Comparison of ENCODE assay signal across 1 fruit fly cellular context in the genomic region with DNA sequence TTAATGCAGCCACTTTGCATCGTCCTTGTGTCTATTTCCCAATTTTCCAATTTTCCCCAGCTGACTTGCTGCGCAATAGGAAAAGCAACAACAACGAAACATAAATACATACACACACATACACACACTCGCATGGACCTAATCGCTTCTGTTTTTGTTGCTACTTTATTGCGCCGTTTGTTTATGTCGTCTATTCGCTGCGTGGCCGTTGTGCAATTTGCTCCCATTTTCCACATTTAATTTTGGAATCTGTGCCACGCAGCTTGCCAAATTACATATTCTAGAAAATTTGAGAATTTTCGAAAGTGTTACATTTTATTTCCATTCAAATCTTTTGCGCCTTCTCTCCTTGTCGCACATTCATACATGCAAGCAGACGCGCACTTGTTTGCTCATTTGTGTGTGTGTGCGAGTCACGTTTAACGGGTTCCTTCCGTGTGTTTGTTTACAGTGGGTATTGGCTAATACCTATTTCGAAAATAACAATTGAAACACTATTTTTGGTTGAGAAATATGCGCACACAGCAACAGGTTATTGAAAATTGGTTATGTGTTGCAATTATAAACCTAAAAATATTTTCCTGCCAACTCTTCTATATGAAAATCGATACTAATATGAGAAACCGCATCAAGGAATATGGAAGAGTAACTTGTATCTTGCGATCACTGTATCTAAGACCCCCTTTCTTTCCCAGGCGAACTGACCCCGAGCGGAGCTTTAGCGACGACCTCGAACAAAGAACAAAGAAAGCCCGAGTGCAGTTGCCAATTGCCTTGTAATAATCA.
TF ChIP-seq lines count a peak whose summit lies in the region.

No protein-coding gene starts in this region.

TF ChIP-seq in whole organism, embryonic, 481 proteins besides CTCF, POLR2A, EP300 and RAD21 (continued from another document and continues in another):
- TF ChIP-seq sisA (GFP tag; IDR thresholded peaks at IDR 0.05; lab: Robert Waterston, UW): no peak
- peak; percentile 31 for TF ChIP-seq CG13123 (GFP tag; optimal IDR thresholded peaks at IDR 0.05; lab: Kevin White, UChicago)
- TF ChIP-seq hb (GFP tag; IDR thresholded peaks at IDR 0.05; lab: Robert Waterston, UW; ENCODE audit: partially characterized antibody): no peak
- TF ChIP-seq rib (GFP tag; IDR thresholded peaks at IDR 0.05; lab: Robert Waterston, UW): no peak
- TF ChIP-seq CG6683 (GFP tag; optimal IDR thresholded peaks at IDR 0.05; lab: Kevin White, UChicago): peak; percentile 21
- TF ChIP-seq dpn (GFP tag; optimal IDR thresholded peaks at IDR 0.05; lab: Kevin White, UChicago): peak in 1 of 2 experiments; percentile 52
- TF ChIP-seq Ada2b (GFP tag; IDR thresholded peaks at IDR 0.05; lab: Robert Waterston, UW): peak; percentile 52
- no peak for TF ChIP-seq Sry-δ (GFP tag; optimal IDR thresholded peaks at IDR 0.05; lab: Kevin White, UChicago)
- TF ChIP-seq Eip74EF (GFP tag; optimal IDR thresholded peaks at IDR 0.05; lab: Kevin White, UChicago): peak in 1 of 2 experiments; percentile 76
- TF ChIP-seq knrl (GFP tag; IDR thresholded peaks at IDR 0.05; lab: Robert Waterston, UW; ENCODE audit: partially characterized antibody): no peak
- TF ChIP-seq CG7372 (GFP tag; IDR thresholded peaks at IDR 0.05; lab: Robert Waterston, UW): no peak
- TF ChIP-seq CG12071 (GFP tag; optimal IDR thresholded peaks at IDR 0.05; lab: Kevin White, UChicago): peak; percentile 51
- TF ChIP-seq CG14965 (GFP tag; optimal IDR thresholded peaks at IDR 0.05; lab: Kevin White, UChicago; ENCODE audit: borderline replicate concordance): no peak
- no peak for TF ChIP-seq C15 (GFP tag; IDR thresholded peaks at IDR 0.05; lab: Robert Waterston, UW)
- no peak for TF ChIP-seq dati (GFP tag; IDR thresholded peaks at IDR 0.05; lab: Robert Waterston, UW)
- peak; percentile 65 for TF ChIP-seq Meics (GFP tag; optimal IDR thresholded peaks at IDR 0.05; lab: Kevin White, UChicago)
- peak; percentile 9; the same call in 1 of the 3 replicates for TF ChIP-seq CG34422 (GFP tag; IDR thresholded peaks at IDR 0.05; lab: Robert Waterston, UW)
- no peak for TF ChIP-seq CG3407 (GFP tag; optimal IDR thresholded peaks at IDR 0.05; lab: Kevin White, UChicago)
- TF ChIP-seq Oli (tag; optimal IDR thresholded peaks at IDR 0.05; lab: Kevin White, UChicago): peak; percentile 46
- peak; percentile 23 for TF ChIP-seq CG12219 (GFP tag; optimal IDR thresholded peaks at IDR 0.05; lab: Kevin White, UChicago)
- peak; percentile 60 for TF ChIP-seq Fer1 (GFP tag; optimal IDR thresholded peaks at IDR 0.05; lab: Kevin White, UChicago)
- no peak for TF ChIP-seq CG31365 (tag; optimal IDR thresholded peaks at IDR 0.05; lab: Kevin White, UChicago)
- peak; percentile 64 for TF ChIP-seq dmrt99B (tag; optimal IDR thresholded peaks at IDR 0.05; lab: Kevin White, UChicago)
- TF ChIP-seq Sin3A (optimal IDR thresholded peaks at IDR 0.05; lab: Kevin White, UChicago): no peak
- no peak for TF ChIP-seq CG8359 (GFP tag; optimal IDR thresholded peaks at IDR 0.05; lab: Kevin White, UChicago; ENCODE audit: borderline replicate concordance)
- no peak for TF ChIP-seq CG17802 (tag; optimal IDR thresholded peaks at IDR 0.05; lab: Kevin White, UChicago)
- no peak for TF ChIP-seq luna (GFP tag; optimal IDR thresholded peaks at IDR 0.05; lab: Kevin White, UChicago)
- peak; percentile 1 for TF ChIP-seq CG10543 (GFP tag; optimal IDR thresholded peaks at IDR 0.05; lab: Kevin White, UChicago)
- TF ChIP-seq CG8478 (optimal IDR thresholded peaks at IDR 0.05; lab: Kevin White, UChicago): peak; percentile 58
- TF ChIP-seq CG2889 (GFP tag; IDR thresholded peaks at IDR 0.05; lab: Robert Waterston, UW): no peak
- TF ChIP-seq nerfin-2 (GFP tag; IDR thresholded peaks at IDR 0.05; lab: Robert Waterston, UW; ENCODE audit: partially characterized antibody): no peak
- TF ChIP-seq cg (GFP tag; optimal IDR thresholded peaks at IDR 0.05; lab: Kevin White, UChicago): peak; percentile 95
- no peak for TF ChIP-seq Atf3 (GFP tag; optimal IDR thresholded peaks at IDR 0.05; lab: Kevin White, UChicago)
- TF ChIP-seq CG15514 (GFP tag; optimal IDR thresholded peaks at IDR 0.05; lab: Kevin White, UChicago): no peak
- no peak for TF ChIP-seq Tbp (GFP tag; optimal IDR thresholded peaks at IDR 0.05; lab: Kevin White, UChicago)
- TF ChIP-seq schlank (tag; optimal IDR thresholded peaks at IDR 0.05; lab: Kevin White, UChicago): no peak
- TF ChIP-seq chif (GFP tag; optimal IDR thresholded peaks at IDR 0.05; lab: Kevin White, UChicago): peak in 1 of 2 experiments; percentile 35
- TF ChIP-seq CG4404 (GFP tag; IDR thresholded peaks at IDR 0.05; lab: Robert Waterston, UW): no peak
- TF ChIP-seq ato (GFP tag; IDR thresholded peaks at IDR 0.05; lab: Robert Waterston, UW; ENCODE audit: partially characterized antibody): no peak
- TF ChIP-seq CG4424 (GFP tag; optimal IDR thresholded peaks at IDR 0.05; lab: Kevin White, UChicago): peak; percentile 44
- peak; percentile 51 for TF ChIP-seq pho (GFP tag; optimal IDR thresholded peaks at IDR 0.05; lab: Kevin White, UChicago)
- TF ChIP-seq CG8388 (GFP tag; optimal IDR thresholded peaks at IDR 0.05; lab: Kevin White, UChicago): peak; percentile 40
- TF ChIP-seq h (optimal IDR thresholded peaks at IDR 0.05; lab: Kevin White, UChicago): no peak
- TF ChIP-seq gt (GFP tag; IDR thresholded peaks at IDR 0.05; lab: Robert Waterston, UW): no peak
- peak; percentile 66; the same call in 2 of the 3 replicates for TF ChIP-seq dysf (GFP tag; IDR thresholded peaks at IDR 0.05; lab: Robert Waterston, UW)
- TF ChIP-seq CG4328 (GFP tag; optimal IDR thresholded peaks at IDR 0.05; lab: Kevin White, UChicago): peak; percentile 34
- no peak for TF ChIP-seq Oaz (GFP tag; IDR thresholded peaks at IDR 0.05; lab: Robert Waterston, UW)
- no peak for TF ChIP-seq CG2116 (GFP tag; optimal IDR thresholded peaks at IDR 0.05; lab: Kevin White, UChicago)
- no peak for TF ChIP-seq CG11085 (GFP tag; IDR thresholded peaks at IDR 0.05; lab: Robert Waterston, UW)
- TF ChIP-seq btn (GFP tag; optimal IDR thresholded peaks at IDR 0.05; lab: Kevin White, UChicago): no peak
- peak; percentile 49 for TF ChIP-seq CoRest (tag; optimal IDR thresholded peaks at IDR 0.05; lab: Kevin White, UChicago)
- 0 out of 2 replicates have a peak, but pooled peaks have one; percentile 31 for TF ChIP-seq E2f1 (GFP tag; IDR thresholded peaks at IDR 0.05; lab: Robert Waterston, UW)
- peak; percentile 15 for TF ChIP-seq chn (GFP tag; optimal IDR thresholded peaks at IDR 0.05; lab: Kevin White, UChicago)
- peak; percentile 54 for TF ChIP-seq abd-A (tag; optimal IDR thresholded peaks at IDR 0.05; lab: Kevin White, UChicago)
- peak; percentile 45 for TF ChIP-seq Chrac-16 (GFP tag; optimal IDR thresholded peaks at IDR 0.05; lab: Kevin White, UChicago)
- no peak for TF ChIP-seq sqz (GFP tag; optimal IDR thresholded peaks at IDR 0.05; lab: Kevin White, UChicago)
- TF ChIP-seq Hr3 (GFP tag; optimal IDR thresholded peaks at IDR 0.05; lab: Kevin White, UChicago): peak; percentile 36
- TF ChIP-seq CG2875 (GFP tag; optimal IDR thresholded peaks at IDR 0.05; lab: Kevin White, UChicago): peak; percentile 21
- TF ChIP-seq her (GFP tag; optimal IDR thresholded peaks at IDR 0.05; lab: Kevin White, UChicago): peak; percentile 33
- peak; percentile 19 for TF ChIP-seq D19A (tag; optimal IDR thresholded peaks at IDR 0.05; lab: Kevin White, UChicago)
- TF ChIP-seq caup (GFP tag; optimal IDR thresholded peaks at IDR 0.05; lab: Kevin White, UChicago; ENCODE audit: severe bottlenecking): peak; percentile 29
- no peak for TF ChIP-seq Adf1 (GFP tag; IDR thresholded peaks at IDR 0.05; lab: Robert Waterston, UW)
- no peak for TF ChIP-seq danr (GFP tag; IDR thresholded peaks at IDR 0.05; lab: Robert Waterston, UW)
- TF ChIP-seq CG17912 (GFP tag; optimal IDR thresholded peaks at IDR 0.05; lab: Kevin White, UChicago): peak; percentile 24
- no peak for TF ChIP-seq Opbp (GFP tag; IDR thresholded peaks at IDR 0.05; lab: Robert Waterston, UW; ENCODE audit: partially characterized antibody)
- TF ChIP-seq CG2199 (GFP tag; IDR thresholded peaks at IDR 0.05; lab: Robert Waterston, UW): no peak
- no peak for TF ChIP-seq CG31388 (GFP tag; optimal IDR thresholded peaks at IDR 0.05; lab: Kevin White, UChicago)
- no peak for TF ChIP-seq CG15073 (GFP tag; optimal IDR thresholded peaks at IDR 0.05; lab: Kevin White, UChicago)
- no peak for TF ChIP-seq CG12236 (GFP tag; optimal IDR thresholded peaks at IDR 0.05; lab: Kevin White, UChicago)
- no peak for TF ChIP-seq salm (tag; optimal IDR thresholded peaks at IDR 0.05; lab: Kevin White, UChicago)
- no peak for TF ChIP-seq CG30431 (GFP tag; optimal IDR thresholded peaks at IDR 0.05; lab: Kevin White, UChicago)
- peak; percentile 30 for TF ChIP-seq wek (GFP tag; optimal IDR thresholded peaks at IDR 0.05; lab: Kevin White, UChicago)
- no peak for TF ChIP-seq NK7.1 (GFP tag; optimal IDR thresholded peaks at IDR 0.05; lab: Kevin White, UChicago)
- no peak for TF ChIP-seq CG6654 (GFP tag; optimal IDR thresholded peaks at IDR 0.05; lab: Kevin White, UChicago)
- TF ChIP-seq Bdp1 (GFP tag; optimal IDR thresholded peaks at IDR 0.05; lab: Kevin White, UChicago): no peak
- peak; percentile 8 for TF ChIP-seq CrebB (tag; optimal IDR thresholded peaks at IDR 0.05; lab: Kevin White, UChicago)
- no peak for TF ChIP-seq tap (tag; optimal IDR thresholded peaks at IDR 0.05; lab: Kevin White, UChicago)
- no peak for TF ChIP-seq CG5180 (GFP tag; optimal IDR thresholded peaks at IDR 0.05; lab: Kevin White, UChicago)
- no peak for TF ChIP-seq kay (GFP tag; optimal IDR thresholded peaks at IDR 0.05; lab: Kevin White, UChicago)
- no peak for TF ChIP-seq Stat92E (GFP tag; optimal IDR thresholded peaks at IDR 0.05; lab: Kevin White, UChicago)
- no peak for TF ChIP-seq CG10565 (GFP tag; optimal IDR thresholded peaks at IDR 0.05; lab: Kevin White, UChicago)
- peak; percentile 15 for TF ChIP-seq Ets97D (GFP tag; optimal IDR thresholded peaks at IDR 0.05; lab: Kevin White, UChicago)
- peak; percentile 17 for TF ChIP-seq CG8944 (GFP tag; optimal IDR thresholded peaks at IDR 0.05; lab: Kevin White, UChicago)
- peak; percentile 46 for TF ChIP-seq Blimp-1 (GFP tag; optimal IDR thresholded peaks at IDR 0.05; lab: Kevin White, UChicago)
- peak; percentile 18 for TF ChIP-seq CG1233 (GFP tag; optimal IDR thresholded peaks at IDR 0.05; lab: Kevin White, UChicago)
- TF ChIP-seq Lhr (GFP tag; optimal IDR thresholded peaks at IDR 0.05; lab: Kevin White, UChicago): no peak
- TF ChIP-seq Trl (optimal IDR thresholded peaks at IDR 0.05; lab: Kevin White, UChicago): no peak
- peak; percentile 47 for TF ChIP-seq Trl (GFP tag; optimal IDR thresholded peaks at IDR 0.05; lab: Kevin White, UChicago)
- no peak for TF ChIP-seq CG3065 (GFP tag; optimal IDR thresholded peaks at IDR 0.05; lab: Kevin White, UChicago)
- peak; percentile 30 for TF ChIP-seq CG6765 (GFP tag; optimal IDR thresholded peaks at IDR 0.05; lab: Kevin White, UChicago)
- TF ChIP-seq insv (GFP tag; optimal IDR thresholded peaks at IDR 0.05; lab: Kevin White, UChicago): no peak
- TF ChIP-seq CG6689 (GFP tag; IDR thresholded peaks at IDR 0.05; lab: Robert Waterston, UW): 0 out of 2 replicates have a peak, but pooled peaks have one; percentile 39
- no peak for TF ChIP-seq CG12104 (GFP tag; optimal IDR thresholded peaks at IDR 0.05; lab: Kevin White, UChicago)
- peak; percentile 26 for TF ChIP-seq CG2202 (tag; optimal IDR thresholded peaks at IDR 0.05; lab: Kevin White, UChicago)
- TF ChIP-seq ap (GFP tag; IDR thresholded peaks at IDR 0.05; lab: Robert Waterston, UW): no peak
- peak; percentile 22 for TF ChIP-seq nerfin-1 (tag; optimal IDR thresholded peaks at IDR 0.05; lab: Kevin White, UChicago)
- peak; percentile 7 for TF ChIP-seq CG9727 (GFP tag; optimal IDR thresholded peaks at IDR 0.05; lab: Kevin White, UChicago)
- TF ChIP-seq Bteb2 (GFP tag; optimal IDR thresholded peaks at IDR 0.05; lab: Kevin White, UChicago): no peak
- no peak for TF ChIP-seq Lim3 (GFP tag; IDR thresholded peaks at IDR 0.05; lab: Robert Waterston, UW)
- TF ChIP-seq CG16815 (GFP tag; optimal IDR thresholded peaks at IDR 0.05; lab: Kevin White, UChicago): peak; percentile 13
- peak; percentile 63 for TF ChIP-seq CG12769 (tag; optimal IDR thresholded peaks at IDR 0.05; lab: Kevin White, UChicago)
- TF ChIP-seq CG12155 (GFP tag; optimal IDR thresholded peaks at IDR 0.05; lab: Kevin White, UChicago): peak; percentile 38
- TF ChIP-seq lab (GFP tag; optimal IDR thresholded peaks at IDR 0.05; lab: Kevin White, UChicago): peak; percentile 69
- TF ChIP-seq CG18764 (GFP tag; optimal IDR thresholded peaks at IDR 0.05; lab: Kevin White, UChicago): no peak
- TF ChIP-seq en (GFP tag; optimal IDR thresholded peaks at IDR 0.05; lab: Kevin White, UChicago): no peak
- TF ChIP-seq GATAe (GFP tag; conservative IDR thresholded peaks at IDR 0.05; lab: Robert Waterston, UW): no peak
- TF ChIP-seq BEAF-32 (GFP tag; optimal IDR thresholded peaks at IDR 0.05; lab: Kevin White, UChicago): no peak
- TF ChIP-seq z (GFP tag; IDR thresholded peaks at IDR 0.05; lab: Robert Waterston, UW): no peak
- peak; percentile 64 for TF ChIP-seq Hmr (GFP tag; optimal IDR thresholded peaks at IDR 0.05; lab: Kevin White, UChicago)
- TF ChIP-seq CG3726 (GFP tag; IDR thresholded peaks at IDR 0.05; lab: Robert Waterston, UW): no peak
- TF ChIP-seq CG16779 (GFP tag; IDR thresholded peaks at IDR 0.05; lab: Robert Waterston, UW): no peak
- TF ChIP-seq mam (GFP tag; optimal IDR thresholded peaks at IDR 0.05; lab: Kevin White, UChicago): peak; percentile 17
- peak in 1 of 2 experiments; percentile 89 for TF ChIP-seq Pdp1 (GFP tag; optimal IDR thresholded peaks at IDR 0.05; lab: Kevin White, UChicago)
- TF ChIP-seq zf30C (GFP tag; optimal IDR thresholded peaks at IDR 0.05; lab: Kevin White, UChicago): no peak
- TF ChIP-seq CG42726 (GFP tag; IDR thresholded peaks at IDR 0.05; lab: Robert Waterston, UW; ENCODE audit: partially characterized antibody): no peak
- TF ChIP-seq sens (GFP tag; lab: Kevin White, UChicago): peak; percentile 80
- no peak for TF ChIP-seq ttk (GFP tag; IDR thresholded peaks at IDR 0.05; lab: Robert Waterston, UW)
- TF ChIP-seq CG6175 (GFP tag; IDR thresholded peaks at IDR 0.05; lab: Robert Waterston, UW): no peak
- no peak for TF ChIP-seq H2.0 (GFP tag; IDR thresholded peaks at IDR 0.05; lab: Robert Waterston, UW)
- TF ChIP-seq Mad (GFP tag; optimal IDR thresholded peaks at IDR 0.05; lab: Kevin White, UChicago): no peak
- no peak for TF ChIP-seq HLH4C (GFP tag; IDR thresholded peaks at IDR 0.05; lab: Robert Waterston, UW; ENCODE audit: partially characterized antibody)
- peak; percentile 34 for TF ChIP-seq CG10147 (GFP tag; optimal IDR thresholded peaks at IDR 0.05; lab: Kevin White, UChicago)
- no peak for TF ChIP-seq lov (optimal IDR thresholded peaks at IDR 0.05; lab: Kevin White, UChicago)
- no peak for TF ChIP-seq lov (GFP tag; IDR thresholded peaks at IDR 0.05; lab: Robert Waterston, UW)
